Worm (Caenorhabditis elegans): ENCODE results near the gene R07B1.11.

Gene R07B1.11

ce11 chrX:9893069-9893468 lies 36.4 kb downstream of the R07B1.11 start (continued):
- TF ChIP-seq K09A11.1 (tag; optimal IDR thresholded peaks at IDR 0.05; ENCODE audit: insufficient read depth) = no peak
- no peak for TF ChIP-seq C08G9.2 (tag; optimal IDR thresholded peaks at IDR 0.05)
- no peak for TF ChIP-seq gmeb-2 (tag; optimal IDR thresholded peaks at IDR 0.05)

ce11 chrX:9894844-9895243 lies 38.1 kb downstream of the R07B1.11 start, which contains the start of gene F21G4.3:
Gene F21G4.3, plus strand, starts transcription at chrX:9895144.
- TF ChIP-seq ceh-6 (GFP tag; optimal IDR thresholded peaks at IDR 0.05) (no peak), madf-2 (tag; optimal IDR thresholded peaks at IDR 0.05) (no peak), ets-4 (tag; optimal IDR thresholded peaks at IDR 0.05) (no peak), ceh-34 (tag; optimal IDR thresholded peaks at IDR 0.05) (no peak), ref-2 (tag; optimal IDR thresholded peaks at IDR 0.05) (no peak), pha-4 (tag; optimal IDR thresholded peaks at IDR 0.05) (no peak), ceh-31 (tag; optimal IDR thresholded peaks at IDR 0.05) (no peak)

- no peak for TF ChIP-seq pag-3 (tag; optimal IDR thresholded peaks at IDR 0.05; ENCODE audit: borderline replicate concordance)
- TF ChIP-seq C38D4.7 (GFP tag; optimal IDR thresholded peaks at IDR 0.05) = no peak
- no peak for TF ChIP-seq fax-1 (tag; optimal IDR thresholded peaks at IDR 0.05)
- TF ChIP-seq hlh-8 (tag; optimal IDR thresholded peaks at IDR 0.05) = no peak
- TF ChIP-seq unc-42 (tag; optimal IDR thresholded peaks at IDR 0.05) = peak; percentile 67
- TF ChIP-seq K09A11.1 (tag; optimal IDR thresholded peaks at IDR 0.05; ENCODE audit: insufficient read depth) = no peak
- TF ChIP-seq tbx-7 (tag; optimal IDR thresholded peaks at IDR 0.05) = no peak
- no peak for TF ChIP-seq ceh-2 (tag; optimal IDR thresholded peaks at IDR 0.05)
- TF ChIP-seq gmeb-2 (tag; optimal IDR thresholded peaks at IDR 0.05) = no peak
- no peak for TF ChIP-seq ttx-3 (tag; optimal IDR thresholded peaks at IDR 0.05)
- TF ChIP-seq pha-2 (tag; optimal IDR thresholded peaks at IDR 0.05) = no peak
- no peak for TF ChIP-seq lin-11 (tag; optimal IDR thresholded peaks at IDR 0.05)
- TF ChIP-seq K02D7.2 (tag; optimal IDR thresholded peaks at IDR 0.05) = no peak
- peak; percentile 37 for TF ChIP-seq dve-1 (tag; optimal IDR thresholded peaks at IDR 0.05)
- TF ChIP-seq dmd-4 (tag; optimal IDR thresholded peaks at IDR 0.05; ENCODE audit: borderline replicate concordance) = no peak
- TF ChIP-seq ceh-19 (GFP tag; optimal IDR thresholded peaks at IDR 0.05) = peak; percentile 43
- TF ChIP-seq ceh-31 (tag; optimal IDR thresholded peaks at IDR 0.05) = peak; percentile 74
- no peak for TF ChIP-seq T23F11.4 (GFP tag; optimal IDR thresholded peaks at IDR 0.05)
- no peak for TF ChIP-seq lim-6 (tag; optimal IDR thresholded peaks at IDR 0.05)
- TF ChIP-seq ceh-45 (GFP tag; IDR thresholded peaks at IDR 0.05) = no peak
- no peak for TF ChIP-seq ceh-9 (tag; optimal IDR thresholded peaks at IDR 0.05)
- TF ChIP-seq eyg-1 (tag; optimal IDR thresholded peaks at IDR 0.05) = no peak
- no peak for TF ChIP-seq hlh-15 (tag; optimal IDR thresholded peaks at IDR 0.05)
- TF ChIP-seq ref-2 (tag; optimal IDR thresholded peaks at IDR 0.05) = no peak
- TF ChIP-seq pros-1 (tag; optimal IDR thresholded peaks at IDR 0.05) = no peak
- TF ChIP-seq ceh-30 (tag; optimal IDR thresholded peaks at IDR 0.05) = no peak
- TF ChIP-seq npax-4 (tag; optimal IDR thresholded peaks at IDR 0.05) = no peak
- TF ChIP-seq pqm-1 (tag; optimal IDR thresholded peaks at IDR 0.05) = no peak
- no peak for TF ChIP-seq F13H6.1 (tag; optimal IDR thresholded peaks at IDR 0.05)
- no peak for TF ChIP-seq pax-1 (tag; optimal IDR thresholded peaks at IDR 0.05)
- peak; percentile 38 for TF ChIP-seq hlh-30 (tag; optimal IDR thresholded peaks at IDR 0.05; ENCODE audit: insufficient read depth)
- TF ChIP-seq zip-5 (tag; optimal IDR thresholded peaks at IDR 0.05) = no peak
- TF ChIP-seq pat-9 (tag; optimal IDR thresholded peaks at IDR 0.05) = no peak
- TF ChIP-seq ceh-14 (tag; optimal IDR thresholded peaks at IDR 0.05) = no peak
- TF ChIP-seq hlh-6 (tag; optimal IDR thresholded peaks at IDR 0.05) = no peak
- TF ChIP-seq ets-4 (tag; optimal IDR thresholded peaks at IDR 0.05) = no peak
- no peak for TF ChIP-seq ceh-48 (tag; optimal IDR thresholded peaks at IDR 0.05)
- TF ChIP-seq hlh-13 (GFP tag; optimal IDR thresholded peaks at IDR 0.05) = no peak
- no peak for TF ChIP-seq syd-9 (tag; optimal IDR thresholded peaks at IDR 0.05)
- TF ChIP-seq ama-1 (optimal IDR thresholded peaks at IDR 0.05) = no peak
- no peak for TF ChIP-seq sox-4 (tag; optimal IDR thresholded peaks at IDR 0.05)
- TF ChIP-seq ceh-22 (tag; optimal IDR thresholded peaks at IDR 0.05) = no peak
- no peak for TF ChIP-seq elt-4 (tag; optimal IDR thresholded peaks at IDR 0.05)
- TF ChIP-seq ceh-6 (GFP tag; optimal IDR thresholded peaks at IDR 0.05) = no peak
Measured at ce11 chrX:9899426-9900131, 42.9 kb downstream of the R07B1.11 start, which contains the start of gene phf-34. Gene phf-34, minus strand, starts transcription at chrX:9899476.

All from whole organism, late embryonic.